Fruit fly (Drosophila melanogaster) whole organism, embryonic: ENCODE measurements around the gene CG31344.

ENCODE experiments used
- Asciz ChIP-seq: fragments of 200-800 bp; sonication (Bioruptor generic); optimal IDR thresholded peaks from 2 replicates; lab custom pipeline; 2017; ENCODE audit warnings: missing biosample characterization, mild to moderate bottlenecking, missing genetic modification characterization, missing genetic modification reagents
- Bgb ChIP-seq: fragments of 200-800 bp; sonication (Bioruptor generic); IDR thresholded peaks from 2 replicates; pipeline ENCODE4 v1.3.6; 2022; ENCODE audit warnings: missing biosample characterization, missing genetic modification characterization; ENCODE audit not compliant: partially characterized antibody
- CG10462 ChIP-seq: fragments of 200-800 bp; sonication (Bioruptor generic); optimal IDR thresholded peaks from 2 replicates; lab custom pipeline; 2016; ENCODE audit warnings: missing biosample characterization, missing genetic modification characterization
- CG12155 ChIP-seq: fragments of 200-800 bp; sonication (Bioruptor generic); optimal IDR thresholded peaks from 3 replicates; lab custom pipeline; 2016; ENCODE audit warnings: missing biosample characterization, missing genetic modification characterization
- CG13296 ChIP-seq: fragments of 200-800 bp; sonication (Bioruptor generic); optimal IDR thresholded peaks from 3 replicates; lab custom pipeline; 2018; ENCODE audit warnings: missing biosample characterization, mild to moderate bottlenecking, missing genetic modification characterization
- CG16779 ChIP-seq: fragments of 200-800 bp; sonication (Bioruptor generic); IDR thresholded peaks from 2 replicates; pipeline ENCODE4 v1.3.6; 2022; ENCODE audit warnings: missing biosample characterization, missing genetic modification characterization
- CG17361 ChIP-seq: fragments of 200-800 bp; sonication (Bioruptor generic); IDR thresholded peaks from 3 replicates; pipeline ENCODE4 v1.3.6; 2022; ENCODE audit warnings: missing biosample characterization, missing genetic modification characterization
- CG17912 ChIP-seq: fragments of 200-800 bp; sonication (Bioruptor generic); optimal IDR thresholded peaks from 2 replicates; lab custom pipeline; 2018; ENCODE audit warnings: missing biosample characterization, mild to moderate bottlenecking, missing genetic modification characterization
- CG2129 ChIP-seq: fragments of 200-800 bp; sonication (Bioruptor generic); IDR thresholded peaks from 2 replicates; pipeline ENCODE4 v1.3.6; 2022; ENCODE audit warnings: missing biosample characterization, missing genetic modification characterization; ENCODE audit not compliant: partially characterized antibody
- CG2889 ChIP-seq: fragments of 200-800 bp; sonication (Bioruptor generic); IDR thresholded peaks from 3 replicates; pipeline ENCODE4 v1.3.6; 2022; ENCODE audit warnings: missing biosample characterization, missing genetic modification characterization
- CG30020 ChIP-seq: fragments of 200-800 bp; optimal IDR thresholded peaks from 2 replicates; lab custom pipeline; 2019; ENCODE audit warnings: missing biosample characterization, mild to moderate bottlenecking, missing genetic modification characterization, moderate library complexity
- CG30403 ChIP-seq: fragments of 200-800 bp; sonication (Bioruptor generic); optimal IDR thresholded peaks from 3 replicates; lab custom pipeline; 2016; ENCODE audit warnings: missing biosample characterization, missing genetic modification characterization
- CG30431 ChIP-seq: fragments of 200-800 bp; sonication (Bioruptor generic); optimal IDR thresholded peaks from 2 replicates; lab custom pipeline; 2017; ENCODE audit warnings: missing biosample characterization, missing genetic modification characterization
- CG31441 ChIP-seq: fragments of 200-800 bp; sonication (Bioruptor generic); IDR thresholded peaks from 2 replicates; pipeline ENCODE4 v1.3.6; 2022; ENCODE audit warnings: missing biosample characterization, missing genetic modification characterization
- CG4617 ChIP-seq: fragments of 200-800 bp; sonication (Bioruptor generic); optimal IDR thresholded peaks from 3 replicates; lab custom pipeline; 2016; ENCODE audit warnings: missing biosample characterization, missing genetic modification characterization, borderline replicate concordance
- CG4707 ChIP-seq: fragments of 200-800 bp; sonication (Bioruptor generic); optimal IDR thresholded peaks from 2 replicates; lab custom pipeline; 2018; ENCODE audit warnings: missing biosample characterization, mild to moderate bottlenecking, missing genetic modification characterization, moderate library complexity
- CG6654 ChIP-seq: fragments of 200-800 bp; sonication (Bioruptor generic); optimal IDR thresholded peaks from 2 replicates; lab custom pipeline; 2017; ENCODE audit warnings: missing biosample characterization, mild to moderate bottlenecking, missing genetic modification characterization
- CG6791 ChIP-seq: fragments of 200-800 bp; sonication (Bioruptor generic); IDR thresholded peaks from 3 replicates; pipeline ENCODE4 v1.3.6; 2022; ENCODE audit warnings: missing biosample characterization, missing genetic modification characterization; ENCODE audit not compliant: partially characterized antibody
- CG7556 ChIP-seq: fragments of 200-800 bp; sonication (Bioruptor generic); optimal IDR thresholded peaks from 2 replicates; lab custom pipeline; 2017; ENCODE audit warnings: missing biosample characterization, mild to moderate bottlenecking, missing genetic modification characterization
- CG7839 ChIP-seq: fragments of 200-800 bp; sonication (Bioruptor generic); optimal IDR thresholded peaks from 3 replicates; lab custom pipeline; 2018; ENCODE audit warnings: missing biosample characterization, mild to moderate bottlenecking, missing genetic modification characterization, moderate library complexity
- CG8924 ChIP-seq: fragments of 200-800 bp; optimal IDR thresholded peaks from 3 replicates; lab custom pipeline; 2019; ENCODE audit warnings: missing biosample characterization, mild to moderate bottlenecking, missing genetic modification characterization, moderate library complexity
- CG9727 ChIP-seq: fragments of 200-800 bp; sonication (Bioruptor generic); optimal IDR thresholded peaks from 3 replicates; lab custom pipeline; 2017; ENCODE audit warnings: missing biosample characterization, mild to moderate bottlenecking, missing genetic modification characterization
- CG9876 ChIP-seq: fragments of 200-800 bp; sonication (Bioruptor generic); optimal IDR thresholded peaks from 2 replicates; lab custom pipeline; 2016; ENCODE audit warnings: missing biosample characterization, missing genetic modification characterization
- CG9932 ChIP-seq: fragments of 200-800 bp; sonication (Bioruptor generic); IDR thresholded peaks from 2 replicates; pipeline ENCODE4 v1.3.6; 2022; ENCODE audit warnings: missing biosample characterization, missing genetic modification characterization
- Dad ChIP-seq: fragments of 200-800 bp; sonication (Bioruptor generic); optimal IDR thresholded peaks from 3 replicates; lab custom pipeline; 2016; ENCODE audit warnings: missing biosample characterization, missing genetic modification characterization
- Dek ChIP-seq: fragments of 200-800 bp; sonication (Bioruptor generic); optimal IDR thresholded peaks from 3 replicates; lab custom pipeline; 2019; ENCODE audit warnings: missing biosample characterization, mild to moderate bottlenecking, missing genetic modification characterization, moderate library complexity
- Dp ChIP-seq: fragments of 200-800 bp; sonication (Bioruptor generic); optimal IDR thresholded peaks from 2 replicates; lab custom pipeline; 2018; ENCODE audit warnings: missing biosample characterization, mild to moderate bottlenecking, missing genetic modification characterization, moderate library complexity
- Drgx ChIP-seq: fragments of 200-800 bp; sonication (Bioruptor generic); IDR thresholded peaks from 2 replicates; pipeline ENCODE4 v1.3.6; 2022; ENCODE audit warnings: missing biosample characterization, missing genetic modification characterization
- Elba2 ChIP-seq: fragments of 200-800 bp; sonication (Bioruptor generic); optimal IDR thresholded peaks from 3 replicates; lab custom pipeline; 2016; ENCODE audit warnings: missing biosample characterization, missing genetic modification characterization
- HLHmδ ChIP-seq: fragments of 200-800 bp; sonication (Bioruptor generic); optimal IDR thresholded peaks from 2 replicates; lab custom pipeline; 2018; ENCODE audit warnings: missing biosample characterization, mild to moderate bottlenecking, missing genetic modification characterization, moderate library complexity
- Lhr ChIP-seq: fragments of 200-800 bp; sonication (Bioruptor generic); optimal IDR thresholded peaks from 3 replicates; lab custom pipeline; 2017; ENCODE audit warnings: mild to moderate bottlenecking, missing biosample characterization, missing genetic modification reagents, missing genetic modification characterization
- Myb ChIP-seq: fragments of 200-800 bp; sonication (Bioruptor generic); optimal IDR thresholded peaks from 2 replicates; lab custom pipeline; 2016; ENCODE audit warnings: missing biosample characterization, missing genetic modification characterization
- PHDP ChIP-seq: fragments of 200-800 bp; sonication (Bioruptor generic); optimal IDR thresholded peaks from 3 replicates; lab custom pipeline; 2018; ENCODE audit warnings: missing biosample characterization, mild to moderate bottlenecking, missing genetic modification characterization, moderate library complexity
- Poxn ChIP-seq: fragments of 200-800 bp; sonication (Bioruptor generic); IDR thresholded peaks from 2 replicates; pipeline ENCODE4 v1.3.6; 2022; ENCODE audit warnings: missing biosample characterization, missing genetic modification characterization
- Ravus ChIP-seq: fragments of 200-800 bp; sonication (Bioruptor generic); IDR thresholded peaks from 2 replicates; pipeline ENCODE4 v1.3.6; 2022; ENCODE audit warnings: missing biosample characterization, missing genetic modification characterization
- bab2 ChIP-seq: fragments of 200-800 bp; sonication (Bioruptor generic); optimal IDR thresholded peaks from 2 replicates; lab custom pipeline; 2016; ENCODE audit warnings: missing biosample characterization, missing genetic modification characterization
- bcd ChIP-seq: fragments of 200-800 bp; sonication (Bioruptor generic); optimal IDR thresholded peaks from 2 replicates; lab custom pipeline; 2017; ENCODE audit warnings: missing biosample characterization, mild to moderate bottlenecking, missing genetic modification characterization
- cwo ChIP-seq: fragments of 200-800 bp; sonication (Bioruptor generic); optimal IDR thresholded peaks from 3 replicates; lab custom pipeline; 2017; ENCODE audit warnings: missing biosample characterization, missing genetic modification characterization, mild to moderate bottlenecking, moderate library complexity, missing genetic modification reagents
- fu2 ChIP-seq: fragments of 200-800 bp; sonication (Bioruptor generic); optimal IDR thresholded peaks from 2 replicates; lab custom pipeline; 2016; ENCODE audit warnings: missing biosample characterization, missing genetic modification characterization
- gsb-n ChIP-seq: fragments of 200-800 bp; sonication (Bioruptor generic); optimal IDR thresholded peaks from 3 replicates; lab custom pipeline; 2018; ENCODE audit warnings: missing biosample characterization, mild to moderate bottlenecking, missing genetic modification characterization
- klu ChIP-seq: fragments of 200-800 bp; sonication (Bioruptor generic); IDR thresholded peaks from 2 replicates; pipeline ENCODE4 v1.3.6; 2022; ENCODE audit warnings: missing biosample characterization, missing genetic modification characterization
- nom ChIP-seq: fragments of 200-800 bp; sonication (Bioruptor generic); optimal IDR thresholded peaks from 2 replicates; lab custom pipeline; 2017; ENCODE audit warnings: missing biosample characterization, missing genetic modification characterization, mild to moderate bottlenecking, moderate library complexity, missing genetic modification reagents
- pho ChIP-seq: fragments of 200-800 bp; sonication (Bioruptor generic); optimal IDR thresholded peaks from 2 replicates; lab custom pipeline; 2016; ENCODE audit warnings: missing biosample characterization, missing genetic modification characterization
- run ChIP-seq: fragments of 200-800 bp; sonication (Bioruptor generic); optimal IDR thresholded peaks from 3 replicates; lab custom pipeline; 2018; ENCODE audit warnings: missing biosample characterization, mild to moderate bottlenecking, missing genetic modification characterization
- sd ChIP-seq: fragments of 200-800 bp; sonication (Bioruptor generic); optimal IDR thresholded peaks from 3 replicates; lab custom pipeline; 2018; ENCODE audit warnings: missing biosample characterization, mild to moderate bottlenecking, missing genetic modification characterization, moderate library complexity
- slou ChIP-seq: fragments of 200-800 bp; sonication (Bioruptor generic); optimal IDR thresholded peaks from 3 replicates; lab custom pipeline; 2016; ENCODE audit warnings: missing biosample characterization, missing genetic modification characterization
- vnd ChIP-seq: fragments of 200-800 bp; sonication (Bioruptor generic); IDR thresholded peaks from 3 replicates; pipeline ENCODE4 v1.3.6; 2022; ENCODE audit warnings: missing biosample characterization, missing genetic modification characterization; ENCODE audit not compliant: partially characterized antibody
- zfh1 ChIP-seq: fragments of 200-800 bp; sonication (Bioruptor generic); IDR thresholded peaks from 3 replicates; pipeline ENCODE4 v1.3.6; 2022; ENCODE audit warnings: missing biosample characterization, missing genetic modification characterization
- zfh2 ChIP-seq: fragments of 200-800 bp; sonication (Bioruptor generic); optimal IDR thresholded peaks from 2 replicates; lab custom pipeline; 2016; ENCODE audit warnings: missing biosample characterization, missing genetic modification characterization

CG31344 gene

dm6 chr3R:15218824-15219576 is 6.1 kb downstream of the CG31344 start, which contains the start of the genes SIDL and CG12241 (continued):
- TF ChIP-seq nom (GFP tag; lab: Kevin White, UChicago) (peak; percentile 75), CG12155 (GFP tag; lab: Kevin White, UChicago) (peak; percentile 60), gsb-n (tag; lab: Kevin White, UChicago) (no peak), vnd (GFP tag; lab: Robert Waterston, UW) (no peak), run (no peak), CG9727 (GFP tag; lab: Kevin White, UChicago) (peak; percentile 90), Asciz (GFP tag; lab: Kevin White, UChicago) (no peak), Dad (GFP tag; lab: Kevin White, UChicago) (peak; percentile 78), bcd (GFP tag; lab: Kevin White, UChicago) (peak; percentile 87), CG8924 (tag; lab: Kevin White, UChicago) (peak; percentile 79), CG2129 (no peak), cwo (GFP tag; lab: Kevin White, UChicago) (peak; percentile 78), Lhr (GFP tag; lab: Kevin White, UChicago) (no peak), CG9876 (GFP tag; lab: Kevin White, UChicago) (no peak), CG31441 (GFP tag; lab: Robert Waterston, UW) (peak; percentile 90), CG4707 (GFP tag; lab: Kevin White, UChicago) (no peak), Drgx (GFP tag; lab: Robert Waterston, UW) (peak; percentile 96), Bgb (GFP tag; lab: Robert Waterston, UW) (no peak), CG17361 (GFP tag; lab: Robert Waterston, UW) (peak; percentile 93), HLHmδ (GFP tag; lab: Kevin White, UChicago) (no peak), Myb (peak; percentile 49), sd (tag; lab: Kevin White, UChicago) (no peak), Poxn (GFP tag; lab: Robert Waterston, UW) (no peak; the same call in 1 of the 2 replicates), Ravus (GFP tag; lab: Robert Waterston, UW) (peak; percentile 80), CG30020 (tag; lab: Kevin White, UChicago) (peak; percentile 42), CG30431 (GFP tag; lab: Kevin White, UChicago) (no peak), CG4617 (peak; percentile 18), bab2 (peak; percentile 82), CG7839 (tag; lab: Kevin White, UChicago) (no peak), Elba2 (peak; percentile 0), PHDP (tag; lab: Kevin White, UChicago) (peak; percentile 50), CG6654 (GFP tag; lab: Kevin White, UChicago) (no peak), CG9932 (GFP tag; lab: Robert Waterston, UW) (peak; percentile 75), CG13296 (GFP tag; lab: Kevin White, UChicago) (peak; percentile 79), slou (peak; percentile 69), Dp (GFP tag; lab: Kevin White, UChicago) (peak; percentile 54), CG30403 (GFP tag; lab: Kevin White, UChicago) (peak; percentile 85), CG17912 (GFP tag; lab: Kevin White, UChicago) (no peak), CG2889 (GFP tag; lab: Robert Waterston, UW) (peak; percentile 48; the same call in 1 of the 3 replicates), CG10462 (GFP tag; lab: Kevin White, UChicago) (peak; percentile 17), CG16779 (peak; percentile 81), pho (GFP tag; lab: Kevin White, UChicago) (peak; percentile 79), CG7556 (GFP tag; lab: Kevin White, UChicago) (peak; percentile 78), CG6791 (no peak), zfh1 (GFP tag; lab: Robert Waterston, UW) (peak; percentile 94), Dek (tag; lab: Kevin White, UChicago) (peak; percentile 79), klu (GFP tag; lab: Robert Waterston, UW) (peak; percentile 89), zfh2 (GFP tag; lab: Kevin White, UChicago) (peak; percentile 85), fu2 (GFP tag; lab: Kevin White, UChicago) (peak; percentile 19)
